Fruit fly (Drosophila melanogaster) whole organism, embryonic: ENCODE measurements around the gene Wdr33.

Source experiments
- Antp ChIP-seq: fragments of 200-800 bp; sonication (Bioruptor generic); optimal IDR thresholded peaks from 3 replicates; lab custom pipeline; 2016; ENCODE audit warnings: missing biosample characterization, missing genetic modification characterization
- CG10209 ChIP-seq: fragments of 200-800 bp; sonication (Bioruptor generic); optimal IDR thresholded peaks from 3 replicates; lab custom pipeline; 2017; ENCODE audit warnings: missing biosample characterization, mild to moderate bottlenecking, missing genetic modification characterization, missing genetic modification reagents
- CG10959 ChIP-seq: fragments of 200-800 bp; sonication (Bioruptor generic); IDR thresholded peaks from 2 replicates; pipeline ENCODE4 v1.3.6; 2022; ENCODE audit warnings: missing biosample characterization, missing genetic modification characterization
- CG12071 ChIP-seq: fragments of 200-800 bp; sonication (Bioruptor generic); optimal IDR thresholded peaks from 3 replicates; lab custom pipeline; 2018; ENCODE audit warnings: missing biosample characterization, mild to moderate bottlenecking, missing genetic modification characterization
- CG12155 ChIP-seq: fragments of 200-800 bp; sonication (Bioruptor generic); optimal IDR thresholded peaks from 3 replicates; lab custom pipeline; 2016; ENCODE audit warnings: missing biosample characterization, missing genetic modification characterization
- CG12942 ChIP-seq: fragments of 200-800 bp; sonication (Bioruptor generic); optimal IDR thresholded peaks from 3 replicates; lab custom pipeline; 2016; ENCODE audit warnings: missing biosample characterization, missing genetic modification characterization
- CG14014 ChIP-seq: fragments of 200-800 bp; sonication (Bioruptor generic); IDR thresholded peaks from 2 replicates; pipeline ENCODE4 v1.3.6; 2022; ENCODE audit warnings: missing biosample characterization, missing genetic modification characterization
- CG14965 ChIP-seq: fragments of 200-800 bp; sonication (Bioruptor generic); optimal IDR thresholded peaks from 2 replicates; lab custom pipeline; 2016; ENCODE audit warnings: missing biosample characterization, missing genetic modification characterization, borderline replicate concordance
- CG17568 ChIP-seq: fragments of 200-800 bp; sonication (Bioruptor generic); optimal IDR thresholded peaks from 2 replicates; lab custom pipeline; 2018; ENCODE audit warnings: missing biosample characterization, mild to moderate bottlenecking, missing genetic modification characterization, moderate library complexity
- CG2116 ChIP-seq: fragments of 200-800 bp; sonication (Bioruptor generic); optimal IDR thresholded peaks from 3 replicates; lab custom pipeline; 2018; ENCODE audit warnings: missing biosample characterization, mild to moderate bottlenecking, missing genetic modification characterization
- CG30020 ChIP-seq: fragments of 200-800 bp; optimal IDR thresholded peaks from 2 replicates; lab custom pipeline; 2019; ENCODE audit warnings: missing biosample characterization, mild to moderate bottlenecking, missing genetic modification characterization, moderate library complexity
- CG33213 ChIP-seq: fragments of 200-800 bp; sonication (Bioruptor generic); optimal IDR thresholded peaks from 3 replicates; lab custom pipeline; 2016; ENCODE audit warnings: missing biosample characterization, missing genetic modification characterization
- CG4328 ChIP-seq: fragments of 200-800 bp; sonication (Bioruptor generic); optimal IDR thresholded peaks from 3 replicates; lab custom pipeline; 2017; ENCODE audit warnings: missing biosample characterization, missing genetic modification reagents, missing genetic modification characterization
- CG4424 ChIP-seq: fragments of 200-800 bp; sonication (Bioruptor generic); optimal IDR thresholded peaks from 3 replicates; lab custom pipeline; 2016; ENCODE audit warnings: missing biosample characterization, missing genetic modification characterization
- CG6689 ChIP-seq: fragments of 200-800 bp; sonication (Bioruptor generic); IDR thresholded peaks from 2 replicates; pipeline ENCODE4 v1.3.6; 2022; ENCODE audit warnings: missing biosample characterization, missing genetic modification characterization
- CG6765 ChIP-seq: fragments of 200-800 bp; sonication (Bioruptor generic); optimal IDR thresholded peaks from 3 replicates; lab custom pipeline; 2017; ENCODE audit warnings: missing biosample characterization, mild to moderate bottlenecking, missing genetic modification characterization
- CG6854 ChIP-seq: fragments of 200-800 bp; sonication (Bioruptor generic); optimal IDR thresholded peaks from 3 replicates; lab custom pipeline; 2017; ENCODE audit warnings: missing biosample characterization, mild to moderate bottlenecking, missing genetic modification characterization
- CG8388 ChIP-seq: fragments of 200-800 bp; sonication (Bioruptor generic); optimal IDR thresholded peaks from 2 replicates; lab custom pipeline; 2019; ENCODE audit warnings: missing biosample characterization, mild to moderate bottlenecking, missing genetic modification characterization, moderate library complexity
- Chrac-16 ChIP-seq: fragments of 200-800 bp; sonication (Bioruptor generic); optimal IDR thresholded peaks from 3 replicates; lab custom pipeline; 2016; ENCODE audit warnings: missing biosample characterization, missing genetic modification characterization
- Eip74EF ChIP-seq, 2 experiments: fragments of 200-800 bp in 1 of 2; fragments of >200 bp in 1 of 2; sonication (Bioruptor generic) in 1 of 2; optimal IDR thresholded peaks; 2 replicates each; lab custom pipeline; 2017 to 2019; ENCODE audit warnings: missing biosample characterization in 2 of 2, missing genetic modification characterization in 2 of 2, mild to moderate bottlenecking in 1 of 2, moderate library complexity in 1 of 2
- Elba2 ChIP-seq: fragments of 200-800 bp; sonication (Bioruptor generic); optimal IDR thresholded peaks from 3 replicates; lab custom pipeline; 2016; ENCODE audit warnings: missing biosample characterization, missing genetic modification characterization
- Fer3 ChIP-seq: fragments of 200-800 bp; sonication (Bioruptor generic); optimal IDR thresholded peaks from 2 replicates; lab custom pipeline; 2018; ENCODE audit warnings: missing biosample characterization, mild to moderate bottlenecking, missing genetic modification characterization, moderate library complexity
- Lhr ChIP-seq: fragments of 200-800 bp; sonication (Bioruptor generic); optimal IDR thresholded peaks from 3 replicates; lab custom pipeline; 2017; ENCODE audit warnings: mild to moderate bottlenecking, missing biosample characterization, missing genetic modification reagents, missing genetic modification characterization
- MBD-R2 ChIP-seq: fragments of 200-800 bp; sonication (Bioruptor generic); IDR thresholded peaks from 2 replicates; pipeline ENCODE4 v1.3.6; 2022; ENCODE audit warnings: missing biosample characterization, missing genetic modification characterization
- Sin3A ChIP-seq: fragments of >200 bp; optimal IDR thresholded peaks from 2 replicates; lab custom pipeline; 2018
- Xrp1 ChIP-seq: fragments of 200-800 bp; sonication (Bioruptor generic); IDR thresholded peaks from 2 replicates; pipeline ENCODE4 v1.3.6; 2022; ENCODE audit warnings: missing biosample characterization, missing genetic modification characterization
- ac ChIP-seq: fragments of 200-800 bp; sonication (Bioruptor generic); optimal IDR thresholded peaks from 3 replicates; lab custom pipeline; 2017; ENCODE audit warnings: missing biosample characterization, mild to moderate bottlenecking, missing genetic modification characterization
- ara ChIP-seq: fragments of 200-800 bp; sonication (Bioruptor generic); IDR thresholded peaks from 2 replicates; pipeline ENCODE4 v1.3.6; 2022; ENCODE audit warnings: missing biosample characterization, missing genetic modification characterization
- bsh ChIP-seq, 2 experiments: fragments of 200-800 bp; sonication (Bioruptor generic); optimal IDR thresholded peaks; 2 replicates each; lab custom pipeline; 2017 to 2018; ENCODE audit warnings: mild to moderate bottlenecking in 2 of 2, missing biosample characterization in 2 of 2, missing genetic modification characterization in 2 of 2, moderate library complexity in 1 of 2
- crp ChIP-seq, 2 experiments: fragments of 200-800 bp; sonication (Bioruptor generic); optimal IDR thresholded peaks; 2 replicates in 1 of 2; 3 replicates in 1 of 2; lab custom pipeline; 2017; ENCODE audit warnings: missing biosample characterization in 2 of 2, missing genetic modification characterization in 2 of 2, mild to moderate bottlenecking in 1 of 2, moderate library complexity in 1 of 2
- da ChIP-seq: fragments of 200-800 bp; sonication (Bioruptor generic); optimal IDR thresholded peaks from 2 replicates; lab custom pipeline; 2016; ENCODE audit warnings: missing biosample characterization, missing genetic modification characterization
- danr ChIP-seq: fragments of 200-800 bp; sonication (Bioruptor generic); IDR thresholded peaks from 2 replicates; pipeline ENCODE4 v1.3.6; 2022; ENCODE audit warnings: missing biosample characterization, missing genetic modification characterization
- dysf ChIP-seq: fragments of 200-800 bp; sonication (Bioruptor generic); IDR thresholded peaks from 3 replicates; pipeline ENCODE4 v1.3.6; 2022; ENCODE audit warnings: missing biosample characterization, missing genetic modification characterization
- ewg ChIP-seq: fragments of 200-800 bp; sonication (Bioruptor generic); optimal IDR thresholded peaks from 3 replicates; lab custom pipeline; 2017; ENCODE audit warnings: mild to moderate bottlenecking, missing biosample characterization, missing genetic modification reagents, missing genetic modification characterization
- ind ChIP-seq: fragments of 200-800 bp; sonication (Bioruptor generic); optimal IDR thresholded peaks from 3 replicates; lab custom pipeline; 2016; ENCODE audit warnings: missing biosample characterization, missing genetic modification characterization
- jigr1 ChIP-seq: fragments of 200-800 bp; sonication (Bioruptor generic); IDR thresholded peaks from 3 replicates; pipeline ENCODE4 v1.3.6; 2022; ENCODE audit warnings: missing biosample characterization, missing genetic modification characterization
- knrl ChIP-seq: fragments of 200-800 bp; sonication (Bioruptor generic); IDR thresholded peaks from 3 replicates; pipeline ENCODE4 v1.3.6; 2022; ENCODE audit warnings: missing biosample characterization, missing genetic modification characterization; ENCODE audit not compliant: partially characterized antibody
- nerfin-1 ChIP-seq: fragments of 200-800 bp; sonication (Bioruptor generic); optimal IDR thresholded peaks from 3 replicates; lab custom pipeline; 2019; ENCODE audit warnings: missing biosample characterization, mild to moderate bottlenecking, missing genetic modification characterization, moderate library complexity
- nmo ChIP-seq: fragments of 200-800 bp; sonication (Bioruptor generic); optimal IDR thresholded peaks from 2 replicates; lab custom pipeline; 2018; ENCODE audit warnings: missing biosample characterization, mild to moderate bottlenecking, missing genetic modification characterization, moderate library complexity
- prd ChIP-seq, 3 experiments: fragments of >200 bp in 2 of 3; fragments of 200-800 bp in 1 of 3; sonication (Bioruptor generic) in 1 of 3; optimal IDR thresholded peaks in 2 of 3; IDR thresholded peaks in 1 of 3; 2 replicates in 2 of 3; 3 replicates in 1 of 3; pipeline versions ENCODE4 v1.3.6 to Lab custom; 2017 to 2022; ENCODE audit warnings: missing biosample characterization in 1 of 3, missing genetic modification characterization in 1 of 3
- so ChIP-seq: fragments of 200-800 bp; sonication (Bioruptor generic); IDR thresholded peaks from 3 replicates; pipeline ENCODE4 v1.3.6; 2022; ENCODE audit warnings: missing biosample characterization, missing genetic modification characterization
- sob ChIP-seq: fragments of 200-800 bp; sonication (Bioruptor generic); IDR thresholded peaks from 2 replicates; pipeline ENCODE4 v1.3.6; 2022; ENCODE audit warnings: missing biosample characterization, missing genetic modification characterization
- sr ChIP-seq: fragments of 200-800 bp; sonication (Bioruptor generic); IDR thresholded peaks from 3 replicates; pipeline ENCODE4 v1.3.6; 2022; ENCODE audit warnings: missing biosample characterization, missing genetic modification characterization
- stc ChIP-seq: fragments of 200-800 bp; sonication (Bioruptor generic); IDR thresholded peaks from 2 replicates; pipeline ENCODE4 v1.3.6; 2022; ENCODE audit warnings: missing biosample characterization, missing genetic modification characterization
- stwl ChIP-seq: fragments of 200-800 bp; sonication (Bioruptor generic); optimal IDR thresholded peaks from 3 replicates; lab custom pipeline; 2018; ENCODE audit warnings: missing biosample characterization, mild to moderate bottlenecking, missing genetic modification characterization, moderate library complexity
- tin ChIP-seq: fragments of 200-800 bp; sonication (Bioruptor generic); optimal IDR thresholded peaks from 3 replicates; lab custom pipeline; 2016; ENCODE audit warnings: missing biosample characterization, missing genetic modification characterization
- trem ChIP-seq: fragments of 200-800 bp; optimal IDR thresholded peaks from 3 replicates; lab custom pipeline; 2019; ENCODE audit warnings: missing biosample characterization, mild to moderate bottlenecking, missing genetic modification characterization, moderate library complexity
- vnd ChIP-seq: fragments of 200-800 bp; sonication (Bioruptor generic); IDR thresholded peaks from 3 replicates; pipeline ENCODE4 v1.3.6; 2022; ENCODE audit warnings: missing biosample characterization, missing genetic modification characterization; ENCODE audit not compliant: partially characterized antibody
- yki ChIP-seq: fragments of >200 bp; optimal IDR thresholded peaks from 3 replicates; lab custom pipeline; 2018

The Wdr33 gene

DNA sequence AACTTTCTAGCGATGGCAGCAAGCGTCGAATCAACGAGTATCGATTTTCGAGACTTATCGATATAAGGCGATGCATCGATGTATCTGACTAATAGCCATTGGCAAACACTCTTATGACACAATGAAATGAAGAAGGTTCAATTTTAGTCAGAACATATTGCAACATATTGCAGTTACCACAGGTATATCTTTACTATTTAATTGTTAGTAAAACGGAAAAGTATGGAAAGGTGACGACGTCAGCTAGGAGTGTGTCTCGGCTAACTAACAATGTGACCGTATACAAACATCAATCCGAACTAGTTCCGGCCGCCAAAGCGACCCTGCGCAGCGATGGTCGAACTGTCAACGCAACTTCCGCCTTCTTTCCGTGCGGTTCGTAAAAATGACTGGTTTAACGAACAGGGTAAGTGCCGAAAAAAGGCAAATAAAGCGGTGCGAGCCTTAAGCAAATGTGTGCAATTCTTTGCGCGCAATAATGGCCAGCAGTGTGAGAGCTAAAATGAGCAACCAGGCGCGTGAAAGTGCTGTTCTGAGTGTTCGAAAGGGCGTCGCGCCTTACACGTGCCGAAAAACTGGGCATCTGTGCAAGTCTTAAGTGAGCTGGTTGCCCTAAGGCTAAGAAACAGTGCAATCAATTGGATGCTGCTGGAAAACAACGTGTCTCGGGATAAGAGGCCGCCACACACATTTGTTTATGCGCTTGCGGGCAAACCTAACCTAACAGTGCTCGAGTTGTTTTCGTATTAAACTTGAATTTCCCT, 36.1 kb upstream of the Wdr33 start, which contains the start of the genes Dph4, Spec2 and RpL13A (continued):
- TF ChIP-seq CG12155 (GFP tag; lab: Kevin White, UChicago) (peak; percentile 89), Elba2 (GFP tag; lab: Kevin White, UChicago) (no peak), CG17568 (GFP tag; lab: Kevin White, UChicago) (peak; percentile 88), nmo (GFP tag; lab: Kevin White, UChicago) (peak; percentile 86), CG6854 (GFP tag; lab: Kevin White, UChicago) (peak; percentile 95), CG4424 (GFP tag; lab: Kevin White, UChicago) (peak; percentile 90), bsh (GFP tag; optimal IDR thresholded peaks at IDR 0.05; lab: Kevin White, UChicago) (peak; percentile 21 to 78), tin (GFP tag; lab: Kevin White, UChicago) (peak; percentile 85), da (peak; percentile 82), dysf (GFP tag; lab: Robert Waterston, UW) (no peak), nerfin-1 (tag; lab: Kevin White, UChicago) (peak; percentile 89), ind (peak; percentile 75), CG12942 (GFP tag; lab: Kevin White, UChicago) (peak; percentile 80), CG10959 (no peak), CG2116 (GFP tag; lab: Kevin White, UChicago) (peak; percentile 100), CG10209 (GFP tag; lab: Kevin White, UChicago) (peak; percentile 94), knrl (GFP tag; lab: Robert Waterston, UW) (no peak), CG30020 (tag; lab: Kevin White, UChicago) (peak; percentile 78), CG14965 (GFP tag; lab: Kevin White, UChicago) (peak; percentile 83), sob (no peak), Sin3A (peak; percentile 97), Antp (peak; percentile 75), CG6765 (GFP tag; lab: Kevin White, UChicago) (peak; percentile 97), Lhr (GFP tag; lab: Kevin White, UChicago) (peak; percentile 97), danr (no peak), CG4328 (GFP tag; lab: Kevin White, UChicago) (peak; percentile 97), Xrp1 (GFP tag; lab: Robert Waterston, UW) (no peak), MBD-R2 (GFP tag; lab: Robert Waterston, UW) (no peak), ac (GFP tag; lab: Kevin White, UChicago) (peak; percentile 90), prd (optimal IDR thresholded peaks at IDR 0.05; lab: Kevin White, UChicago) (no peak), prd (GFP tag; IDR thresholded peaks at IDR 0.05; lab: Robert Waterston, UW) (no peak), jigr1 (GFP tag; lab: Robert Waterston, UW) (no peak), crp (GFP tag; optimal IDR thresholded peaks at IDR 0.05; lab: Kevin White, UChicago) (peak in 1 of 2 experiments; percentile 67), Eip74EF (GFP tag; optimal IDR thresholded peaks at IDR 0.05; lab: Kevin White, UChicago) (peak in 1 of 2 experiments; percentile 79), ewg (GFP tag; lab: Kevin White, UChicago) (peak; percentile 93), trem (tag; lab: Kevin White, UChicago) (peak; percentile 94), vnd (no peak), so (GFP tag; lab: Robert Waterston, UW) (no peak), CG8388 (GFP tag; lab: Kevin White, UChicago) (peak; percentile 85), ara (no peak), Chrac-16 (GFP tag; lab: Kevin White, UChicago) (peak; percentile 57), CG6689 (no peak), Fer3 (tag; lab: Kevin White, UChicago) (peak; percentile 92), yki (lab: Kevin White, UChicago) (no peak), sr (GFP tag; lab: Robert Waterston, UW) (no peak), CG14014 (GFP tag; lab: Robert Waterston, UW) (no peak), CG33213 (peak; percentile 98), stc (no peak), CG12071 (peak; percentile 95), stwl (peak; percentile 75)
